Fruit fly (Drosophila melanogaster) whole organism, pupa: ENCODE data around the gene CG12171.

Experiments used
- CG10348 ChIP-seq: fragments of 200-800 bp; sonication (Bioruptor generic); IDR thresholded peaks from 2 replicates; pipeline ENCODE4 v1.3.6; 2022; ENCODE audit warnings: missing biosample characterization, missing genetic modification characterization
- CG12605 ChIP-seq: fragments of 200-800 bp; sonication (Bioruptor generic); IDR thresholded peaks from 2 replicates; pipeline ENCODE4 v1.3.6; 2022; ENCODE audit warnings: missing biosample characterization, missing genetic modification characterization
- CG32121 ChIP-seq: fragments of 200-800 bp; sonication (Bioruptor generic); IDR thresholded peaks from 2 replicates; pipeline ENCODE4 v1.3.6; 2022; ENCODE audit warnings: missing biosample characterization, missing genetic modification characterization
- CG34367 ChIP-seq: fragments of 200-800 bp; sonication (Bioruptor generic); optimal IDR thresholded peaks from 2 replicates; lab custom pipeline; 2018; ENCODE audit warnings: missing biosample characterization, mild to moderate bottlenecking, missing genetic modification characterization
- CG4496 ChIP-seq: fragments of 200-800 bp; sonication (Bioruptor generic); IDR thresholded peaks from 3 replicates; pipeline ENCODE4 v1.3.6; 2022; ENCODE audit warnings: missing biosample characterization, missing genetic modification characterization
- CG8159 ChIP-seq: fragments of 200-800 bp; sonication (Bioruptor generic); optimal IDR thresholded peaks from 3 replicates; lab custom pipeline; 2018; ENCODE audit warnings: missing biosample characterization, mild to moderate bottlenecking, missing genetic modification characterization, moderate library complexity
- CG9948 ChIP-seq: fragments of 200-800 bp; sonication (Bioruptor generic); optimal IDR thresholded peaks from 2 replicates; lab custom pipeline; 2018; ENCODE audit warnings: missing biosample characterization, mild to moderate bottlenecking, missing genetic modification characterization, moderate library complexity
- D1 ChIP-seq: fragments of 200-800 bp; sonication (Bioruptor generic); optimal IDR thresholded peaks from 2 replicates; lab custom pipeline; 2018; ENCODE audit warnings: missing biosample characterization, mild to moderate bottlenecking, missing genetic modification characterization, moderate library complexity
- EcR ChIP-seq: fragments of 200-800 bp; sonication (Bioruptor generic); optimal IDR thresholded peaks from 3 replicates; lab custom pipeline; 2019; ENCODE audit warnings: missing biosample characterization, missing genetic modification characterization, mild to moderate bottlenecking, moderate library complexity, missing genetic modification reagents
- Pif1B ChIP-seq: fragments of 200-800 bp; sonication (Bioruptor generic); optimal IDR thresholded peaks from 3 replicates; lab custom pipeline; 2016; ENCODE audit warnings: missing biosample characterization, missing genetic modification characterization

DNA sequence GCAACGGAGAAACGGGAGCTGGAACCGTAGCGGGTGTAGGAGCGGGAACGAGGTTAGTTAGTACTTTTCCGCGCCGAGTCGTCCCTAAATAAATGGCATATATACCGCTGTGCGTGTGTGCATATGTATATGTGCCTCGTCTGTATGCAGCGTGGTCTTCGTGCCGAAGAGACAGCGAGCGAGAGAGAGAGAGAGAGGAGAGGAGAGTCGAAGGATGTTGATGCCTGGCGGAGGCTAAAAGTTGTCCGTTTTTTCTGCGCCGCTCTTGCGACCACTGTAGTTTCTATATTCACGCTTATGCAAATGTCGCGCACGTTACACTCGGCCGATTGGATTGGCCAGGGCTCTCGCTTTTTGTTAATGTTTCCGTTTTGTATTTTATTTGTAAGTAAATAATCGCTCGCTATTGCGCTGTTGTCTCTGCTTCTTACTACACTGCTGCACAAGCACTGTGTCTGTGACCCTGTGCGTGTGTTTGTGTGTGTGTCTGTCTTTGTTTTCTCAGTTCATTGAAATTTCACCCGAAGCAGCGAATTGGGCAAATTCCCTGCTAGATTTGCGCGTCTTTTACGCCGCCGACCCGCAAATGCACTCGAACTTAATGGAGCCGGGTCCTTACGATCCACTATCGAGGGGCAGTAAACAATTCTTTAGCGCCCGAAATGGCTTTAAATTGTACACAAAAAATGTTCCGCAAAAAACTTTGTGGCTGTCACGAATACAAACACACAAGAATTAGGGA is 20.9 kb upstream of the CG12171 start, which contains the start of gene Rga:
- no peak for TF ChIP-seq D1
- no peak for TF ChIP-seq CG9948
- no peak for TF ChIP-seq CG4496
- TF ChIP-seq CG10348 (GFP tag; lab: Robert Waterston, UW): no peak
- no peak for TF ChIP-seq Pif1B (GFP tag; lab: Kevin White, UChicago)
- TF ChIP-seq CG12605: 0 out of 2 replicates have a peak, but pooled peaks have one; percentile 24
- peak; percentile 85 for TF ChIP-seq EcR (GFP tag; lab: Kevin White, UChicago)
- TF ChIP-seq CG8159 (tag; lab: Kevin White, UChicago): no peak
- TF ChIP-seq CG32121 (GFP tag; lab: Robert Waterston, UW): no peak
- no peak for TF ChIP-seq CG34367 (tag; lab: Kevin White, UChicago)
